Worm (Caenorhabditis elegans) whole organism, L1 larva: ENCODE measurements around the gene mtr-4.

Experiments
- C16A3.4 ChIP-seq: fragments of 150-350 bp; optimal IDR thresholded peaks from 2 replicates; lab custom pipeline; 2014; ENCODE audit warnings: missing biosample characterization, missing genetic modification characterization
- C34B4.2 ChIP-seq: sonication (generic microtip); optimal IDR thresholded peaks from 2 replicates; lab custom pipeline; 2017; ENCODE audit warnings: mild to moderate bottlenecking, missing genetic modification characterization, missing compliant biosample characterization
- Y116A8C.19 ChIP-seq: sonication (generic microtip); optimal IDR thresholded peaks from 2 replicates; lab custom pipeline; 2016; ENCODE audit warnings: missing compliant biosample characterization, missing genetic modification characterization, borderline replicate concordance
- aha-1 ChIP-seq: fragments of 150-350 bp; optimal IDR thresholded peaks from 2 replicates; lab custom pipeline; 2014; ENCODE audit warnings: missing biosample characterization, missing genetic modification characterization
- alr-1 ChIP-seq: fragments of 200-800 bp; sonication (Bioruptor generic); optimal IDR thresholded peaks from 2 replicates; lab custom pipeline; 2018; ENCODE audit warnings: borderline replicate concordance, mild to moderate bottlenecking, missing genetic modification characterization, missing compliant biosample characterization
- ama-1 ChIP-seq: fragments of 150-350 bp; optimal IDR thresholded peaks from 2 replicates; lab custom pipeline; 2014
- blmp-1 ChIP-seq: fragments of 150-350 bp; optimal IDR thresholded peaks from 2 replicates; lab custom pipeline; 2014; ENCODE audit warnings: missing biosample characterization, missing genetic modification characterization
- ceh-63 ChIP-seq: fragments of 200-800 bp; sonication (Bioruptor generic); optimal IDR thresholded peaks from 2 replicates; lab custom pipeline; 2018; ENCODE audit warnings: mild to moderate bottlenecking, missing genetic modification characterization, missing compliant biosample characterization
- ceh-88 ChIP-seq: fragments of 200-800 bp; sonication (Bioruptor generic); IDR thresholded peaks from 2 replicates; pipeline ENCODE4 v1.3.6; 2022; ENCODE audit warnings: missing genetic modification characterization, missing compliant biosample characterization
- efl-1 ChIP-seq, 4 experiments: fragments of 150-350 bp; optimal IDR thresholded peaks in 3 of 4; peaks in 1 of 4; 1 replicate in 1 of 4; 2 replicates in 3 of 4; lab custom pipeline; 2014; ENCODE audit warnings: missing biosample characterization in 2 of 4, missing genetic modification characterization in 2 of 4, missing genetic modification reagents in 2 of 4
- fkh-4 ChIP-seq: sonication (generic microtip); optimal IDR thresholded peaks from 2 replicates; lab custom pipeline; 2016; ENCODE audit warnings: missing compliant biosample characterization, missing genetic modification characterization, borderline replicate concordance
- fkh-8 ChIP-seq: sonication (generic microtip); optimal IDR thresholded peaks from 2 replicates; lab custom pipeline; 2016; ENCODE audit warnings: mild to moderate bottlenecking, missing genetic modification characterization, missing compliant biosample characterization
- fos-1 ChIP-seq: fragments of 150-350 bp; optimal IDR thresholded peaks from 2 replicates; lab custom pipeline; 2014; ENCODE audit warnings: missing biosample characterization, missing genetic modification characterization
- hlh-17 ChIP-seq: fragments of 200-800 bp; sonication (Bioruptor generic); optimal IDR thresholded peaks from 2 replicates; lab custom pipeline; 2018; ENCODE audit warnings: missing genetic modification characterization, mild to moderate bottlenecking, missing compliant biosample characterization, moderate library complexity, borderline replicate concordance
- hpl-2 ChIP-seq: fragments of 150-350 bp; optimal IDR thresholded peaks from 2 replicates; lab custom pipeline; 2014; ENCODE audit warnings: missing biosample characterization, missing genetic modification reagents, missing genetic modification characterization
- lin-14 ChIP-seq: fragments of 200-800 bp; sonication (Bioruptor generic); optimal IDR thresholded peaks from 2 replicates; lab custom pipeline; 2018; ENCODE audit warnings: mild to moderate bottlenecking, missing genetic modification characterization, moderate library complexity, missing compliant biosample characterization
- lin-15B ChIP-seq: fragments of 150-350 bp; sonication (generic microtip); optimal IDR thresholded peaks from 3 replicates; lab custom pipeline; 2014; ENCODE audit warnings: missing biosample characterization, missing genetic modification characterization
- lin-35 ChIP-seq, 2 experiments: fragments of 150-350 bp; optimal IDR thresholded peaks; 2 replicates each; lab custom pipeline; 2014; ENCODE audit warnings: missing biosample characterization in 2 of 2, missing genetic modification characterization in 2 of 2, missing genetic modification reagents in 2 of 2
- lin-39 ChIP-seq: fragments of 150-350 bp; optimal IDR thresholded peaks from 2 replicates; lab custom pipeline; 2014; ENCODE audit warnings: missing biosample characterization, missing genetic modification reagents, missing genetic modification characterization
- lir-3 ChIP-seq: sonication (generic microtip); optimal IDR thresholded peaks from 2 replicates; lab custom pipeline; 2016; ENCODE audit warnings: mild to moderate bottlenecking, missing genetic modification characterization, moderate library complexity, missing compliant biosample characterization; ENCODE audit not compliant: poor library complexity
- mab-9 ChIP-seq: fragments of 200-800 bp; sonication (Bioruptor generic); IDR thresholded peaks from 2 replicates; pipeline ENCODE4 v1.3.6; 2022; ENCODE audit warnings: missing genetic modification reagents, missing genetic modification characterization, missing compliant biosample characterization
- mdl-1 ChIP-seq, 2 experiments: fragments of 150-350 bp; optimal IDR thresholded peaks; 2 replicates each; lab custom pipeline; 2014 to 2017; ENCODE audit warnings: missing biosample characterization in 2 of 2, missing genetic modification characterization in 2 of 2, inconsistent platforms in 1 of 2
- mep-1 ChIP-seq: fragments of 150-350 bp; optimal IDR thresholded peaks from 2 replicates; lab custom pipeline; 2014; ENCODE audit warnings: missing biosample characterization, missing genetic modification characterization
- nhr-19 ChIP-seq: fragments of 200-800 bp; sonication (Bioruptor generic); conservative IDR thresholded peaks from 2 replicates; pipeline ENCODE4 v1.3.6; 2022; ENCODE audit warnings: missing genetic modification characterization, missing compliant biosample characterization
- nhr-237 ChIP-seq: fragments of 150-350 bp; optimal IDR thresholded peaks from 2 replicates; lab custom pipeline; 2014; ENCODE audit warnings: missing biosample characterization, missing genetic modification characterization
- nhr-28 ChIP-seq: fragments of 150-350 bp; optimal IDR thresholded peaks from 2 replicates; lab custom pipeline; 2014; ENCODE audit warnings: missing biosample characterization, missing genetic modification characterization
- nhr-47 ChIP-seq: sonication (generic microtip); optimal IDR thresholded peaks from 2 replicates; lab custom pipeline; 2016; ENCODE audit warnings: mild to moderate bottlenecking, missing genetic modification characterization, moderate library complexity, missing compliant biosample characterization
- nhr-77 ChIP-seq: fragments of 150-350 bp; optimal IDR thresholded peaks from 2 replicates; lab custom pipeline; 2014; ENCODE audit warnings: missing biosample characterization, missing genetic modification characterization
- pax-3 ChIP-seq: fragments of 200-800 bp; sonication (Bioruptor generic); optimal IDR thresholded peaks from 2 replicates; lab custom pipeline; 2018; ENCODE audit warnings: mild to moderate bottlenecking, missing genetic modification characterization, moderate library complexity, missing compliant biosample characterization
- skn-1 ChIP-seq: fragments of 150-350 bp; optimal IDR thresholded peaks from 2 replicates; lab custom pipeline; 2014; ENCODE audit warnings: missing biosample characterization, missing genetic modification characterization
- snpc-4 ChIP-seq: fragments of 150-350 bp; optimal IDR thresholded peaks from 2 replicates; lab custom pipeline; 2014; ENCODE audit warnings: missing biosample characterization, missing genetic modification characterization
- swsn-7 ChIP-seq: sonication (generic microtip); optimal IDR thresholded peaks from 2 replicates; lab custom pipeline; 2016; ENCODE audit warnings: missing genetic modification characterization, missing compliant biosample characterization
- unc-130 ChIP-seq: fragments of 150-350 bp; optimal IDR thresholded peaks from 2 replicates; lab custom pipeline; 2017; ENCODE audit warnings: missing biosample characterization, missing genetic modification characterization, inconsistent platforms
- zag-1 ChIP-seq: fragments of 150-350 bp; optimal IDR thresholded peaks from 2 replicates; lab custom pipeline; 2014; ENCODE audit warnings: missing biosample characterization, missing genetic modification characterization
- ztf-11 ChIP-seq, 2 experiments: sonication (generic microtip); optimal IDR thresholded peaks; 2 replicates each; lab custom pipeline; 2016 to 2017; ENCODE audit warnings: missing genetic modification characterization in 2 of 2, missing biosample characterization in 1 of 2, missing compliant biosample characterization in 1 of 2

Gene mtr-4

DNA sequence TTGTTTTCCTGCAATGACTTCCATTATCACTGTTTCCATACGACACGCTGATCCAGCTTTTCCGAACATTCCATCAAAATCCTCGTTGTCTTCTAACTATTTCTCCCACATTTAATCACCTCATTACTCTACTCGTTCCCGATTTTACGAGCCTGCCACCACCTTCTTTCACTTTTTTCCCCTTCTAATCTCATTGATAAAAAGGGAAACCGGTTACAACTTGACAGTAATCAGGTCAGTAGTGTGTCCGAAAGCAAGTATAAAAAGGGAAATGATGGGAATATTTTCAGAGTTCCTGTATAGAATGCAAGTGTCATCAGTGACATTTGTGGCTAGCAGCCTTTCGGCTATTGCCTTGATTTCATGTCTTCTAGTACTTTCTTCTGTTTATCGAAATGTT lies 3.9 kb upstream of the mtr-4 start, which contains the start of gene col-123:
col-123 (plus strand) TSS at position 301 of the 400 bp plus-strand sequence.
- TF ChIP-seq blmp-1 (peak; percentile 53), lin-35 (GFP tag; optimal IDR thresholded peaks at IDR 0.05; lab: Kevin White, UChicago) (no peak)

DNA sequence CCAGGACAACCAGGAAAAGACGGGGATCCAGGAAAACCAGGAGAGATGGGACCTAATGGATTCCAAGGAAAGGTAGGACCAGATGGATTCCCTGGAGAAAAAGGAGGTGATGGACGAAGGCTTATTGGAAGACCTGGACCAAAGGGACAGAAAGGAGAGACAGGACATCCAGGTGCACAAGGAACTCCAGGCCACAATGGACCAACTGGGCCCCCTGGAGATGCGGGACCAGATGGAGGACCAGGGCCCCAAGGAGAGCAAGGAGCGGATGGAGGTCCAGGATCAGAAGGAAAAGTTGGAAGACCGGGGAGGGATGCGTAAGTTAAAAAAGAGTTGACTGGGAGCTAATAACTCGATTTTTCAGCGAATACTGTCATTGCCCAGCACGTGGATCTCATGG lies 2.9 kb upstream of the mtr-4 start:
- TF ChIP-seq blmp-1, result no peak
- no peak for TF ChIP-seq ama-1 (lab: Kevin White, UChicago)

DNA sequence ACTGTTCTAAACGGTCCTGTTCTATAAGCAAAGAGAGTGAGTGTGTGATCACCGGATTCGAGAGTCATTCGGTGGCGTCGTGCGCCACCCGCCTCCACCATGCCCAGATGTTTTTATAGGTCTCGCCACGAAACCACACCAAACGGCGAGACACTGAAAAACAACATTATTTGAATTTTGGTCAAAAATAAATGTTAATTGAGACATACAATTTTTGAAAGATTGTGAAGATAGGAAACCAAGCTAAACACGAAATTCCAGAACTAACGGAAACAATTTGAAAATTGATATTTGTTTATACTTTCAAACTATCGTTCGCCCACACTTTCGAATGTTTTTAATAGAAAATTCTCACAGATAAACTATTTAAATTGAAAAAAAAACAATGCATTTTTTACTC lies 1.0 kb upstream of the mtr-4 start, which contains the start of gene catp-6:
catp-6 (minus strand) TSS at position 101 of the 400 bp plus-strand sequence.
- TF ChIP-seq skn-1, result no peak
- no peak for TF ChIP-seq efl-1 (optimal IDR thresholded peaks at IDR 0.05; lab: Kevin White, UChicago)
- peak in 1 of 2 experiments; percentile 89 for TF ChIP-seq efl-1 (GFP tag; optimal IDR thresholded peaks at IDR 0.05 in 1 of 2; lab: Kevin White, UChicago)

DNA sequence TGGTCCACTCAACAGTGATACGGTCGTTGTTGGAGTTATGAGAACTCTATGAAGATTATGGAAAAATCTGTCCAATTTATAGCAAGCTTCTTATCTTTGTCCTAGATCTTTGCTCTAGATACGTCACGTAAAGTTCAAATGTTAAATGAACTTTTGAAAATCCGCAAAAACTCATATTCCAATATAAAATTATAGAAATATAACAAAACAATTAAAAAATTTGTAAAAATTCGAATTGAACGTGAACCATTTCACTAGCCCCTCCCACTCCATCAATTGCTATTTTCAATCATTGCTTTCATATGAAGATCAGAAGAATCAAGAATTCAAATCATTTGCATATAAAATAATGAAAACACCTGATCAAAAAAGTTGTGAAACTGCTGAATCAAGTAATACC lies 7.1 kb downstream of the mtr-4 start, which contains the start of gene kin-21:
kin-21 (plus strand) TSS at position 301 of the 400 bp plus-strand sequence.
- no peak for TF ChIP-seq pax-3 (tag; lab: Kevin White, UChicago)
- no peak for TF ChIP-seq C34B4.2 (tag; lab: Kevin White, UChicago)
- no peak for TF ChIP-seq mab-9 (GFP tag; lab: Robert Waterston, UW)
- no peak for TF ChIP-seq fkh-8
- TF ChIP-seq swsn-7 (tag; lab: Kevin White, UChicago), result no peak
- TF ChIP-seq nhr-28 (tag; lab: Kevin White, UChicago), result no peak
- no peak for TF ChIP-seq alr-1 (tag; lab: Kevin White, UChicago)
- no peak for TF ChIP-seq unc-130 (tag; lab: Kevin White, UChicago)
- no peak for TF ChIP-seq ceh-63 (GFP tag; lab: Kevin White, UChicago)
- no peak for TF ChIP-seq fkh-4 (tag; lab: Kevin White, UChicago)
- no peak for TF ChIP-seq hlh-17
- TF ChIP-seq nhr-47, result no peak
- TF ChIP-seq C16A3.4, result no peak
- TF ChIP-seq nhr-19 (GFP tag; lab: Robert Waterston, UW), result no peak
- TF ChIP-seq hpl-2, result no peak
- TF ChIP-seq lin-14 (GFP tag; lab: Kevin White, UChicago), result no peak

DNA sequence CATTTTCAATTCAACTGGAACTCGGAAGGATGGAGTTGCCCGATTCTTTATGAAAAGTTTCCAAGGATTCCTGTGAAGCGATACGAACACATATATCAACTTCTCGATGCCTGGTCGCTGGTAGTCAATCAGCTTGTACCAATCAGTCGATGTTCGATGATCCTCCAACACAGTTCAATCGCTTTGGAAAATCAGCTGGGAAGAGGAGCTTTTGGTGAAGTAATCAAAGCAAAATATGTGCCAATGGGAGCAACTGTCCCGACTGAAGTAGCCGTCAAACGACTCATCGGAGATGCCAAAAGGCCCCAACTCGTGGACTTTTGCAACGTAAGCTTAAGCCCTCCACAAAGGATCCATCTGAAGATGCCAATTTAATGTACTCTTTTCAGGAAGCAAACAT lies 7.8 kb downstream of the mtr-4 start:
- no peak for TF ChIP-seq aha-1 (tag; lab: Kevin White, UChicago)
- TF ChIP-seq lin-15B, result no peak
- TF ChIP-seq lin-39 (tag; lab: Kevin White, UChicago), result no peak
- TF ChIP-seq pax-3 (tag; lab: Kevin White, UChicago), result no peak
- no peak for TF ChIP-seq ceh-88
- no peak for TF ChIP-seq ztf-11 (tag; optimal IDR thresholded peaks at IDR 0.05; lab: Kevin White, UChicago)
- no peak for TF ChIP-seq snpc-4
- no peak for TF ChIP-seq nhr-237 (tag; lab: Kevin White, UChicago)
- TF ChIP-seq Y116A8C.19 (tag; lab: Kevin White, UChicago), result no peak
- TF ChIP-seq mep-1 (tag; lab: Kevin White, UChicago), result no peak
- no peak for TF ChIP-seq zag-1
- no peak for TF ChIP-seq nhr-77 (tag; lab: Kevin White, UChicago)

DNA sequence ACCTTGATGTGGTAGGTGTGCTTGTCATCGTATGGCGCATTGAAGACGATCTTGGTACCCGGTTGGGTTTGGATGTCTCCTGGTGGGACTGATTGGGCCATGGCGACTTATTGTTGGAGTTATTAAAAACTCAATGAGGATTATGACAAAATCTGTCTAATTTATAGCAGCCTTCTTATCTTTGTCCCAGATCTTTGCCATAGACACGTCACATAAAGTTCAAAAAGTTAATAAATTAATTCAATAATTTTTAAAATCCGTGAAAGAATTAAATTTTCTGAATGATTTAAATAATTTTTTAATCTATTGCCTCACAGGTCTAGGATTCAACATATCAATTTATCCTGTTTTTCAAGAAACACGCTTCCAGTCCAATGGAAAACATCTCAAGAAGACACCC lies 10.8 kb downstream of the mtr-4 start, which contains the start of gene msp-81:
msp-81 (minus strand) TSS at position 101 of the 400 bp plus-strand sequence.
- no peak for TF ChIP-seq mdl-1 (tag; optimal IDR thresholded peaks at IDR 0.05; lab: Kevin White, UChicago)
- no peak for TF ChIP-seq efl-1 (optimal IDR thresholded peaks at IDR 0.05; lab: Kevin White, UChicago)
- no peak for TF ChIP-seq efl-1 (GFP tag; optimal IDR thresholded peaks at IDR 0.05 in 1 of 2; lab: Kevin White, UChicago)
- no peak for TF ChIP-seq fos-1 (tag; lab: Kevin White, UChicago)
- no peak for TF ChIP-seq lir-3 (tag; lab: Kevin White, UChicago)
- no peak for TF ChIP-seq blmp-1
- TF ChIP-seq unc-130 (tag; lab: Kevin White, UChicago), result no peak
